Worm (Caenorhabditis elegans) whole organism, late embryonic: ENCODE results near the gene lin-40.

Experiments used
- C38D4.7 ChIP-seq: fragments of 200-800 bp; sonication (Bioruptor generic); optimal IDR thresholded peaks from 2 replicates; lab custom pipeline; 2018; ENCODE audit warnings: mild to moderate bottlenecking, missing genetic modification characterization, moderate library complexity, missing compliant biosample characterization
- K09A11.1 ChIP-seq: sonication (generic microtip); optimal IDR thresholded peaks from 2 replicates; lab custom pipeline; 2017; ENCODE audit warnings: antibody characterized with exemption, mild to moderate bottlenecking, missing genetic modification characterization, missing compliant biosample characterization; ENCODE audit not compliant: insufficient read depth
- T23F11.4 ChIP-seq: fragments of 200-800 bp; sonication (Bioruptor generic); optimal IDR thresholded peaks from 2 replicates; lab custom pipeline; 2018; ENCODE audit warnings: mild to moderate bottlenecking, missing genetic modification characterization, missing compliant biosample characterization
- Y22D7AL.16 ChIP-seq: sonication (generic microtip); optimal IDR thresholded peaks from 2 replicates; lab custom pipeline; 2016; ENCODE audit warnings: missing genetic modification characterization, missing compliant biosample characterization
- ceh-19 ChIP-seq: fragments of 200-800 bp; sonication (Bioruptor generic); optimal IDR thresholded peaks from 2 replicates; lab custom pipeline; 2018; ENCODE audit warnings: mild to moderate bottlenecking, missing genetic modification characterization, missing compliant biosample characterization
- ceh-24 ChIP-seq: sonication (generic microtip); optimal IDR thresholded peaks from 2 replicates; lab custom pipeline; 2016; ENCODE audit warnings: mild to moderate bottlenecking, missing genetic modification characterization, missing compliant biosample characterization
- ceh-30 ChIP-seq: fragments of 150-350 bp; optimal IDR thresholded peaks from 2 replicates; lab custom pipeline; 2014; ENCODE audit warnings: missing biosample characterization, missing genetic modification characterization
- ceh-34 ChIP-seq: sonication (generic microtip); optimal IDR thresholded peaks from 2 replicates; lab custom pipeline; 2016; ENCODE audit warnings: mild to moderate bottlenecking, missing genetic modification characterization, missing compliant biosample characterization
- ceh-45 ChIP-seq: fragments of 200-800 bp; sonication (Bioruptor generic); IDR thresholded peaks from 2 replicates; pipeline ENCODE4 v1.3.6; 2022; ENCODE audit warnings: missing genetic modification reagents, missing genetic modification characterization, missing compliant biosample characterization
- ceh-48 ChIP-seq: sonication (generic microtip); optimal IDR thresholded peaks from 2 replicates; lab custom pipeline; 2016; ENCODE audit warnings: missing genetic modification characterization, inconsistent platforms, missing compliant biosample characterization
- ceh-6 ChIP-seq: fragments of 200-800 bp; sonication (Bioruptor generic); optimal IDR thresholded peaks from 2 replicates; lab custom pipeline; 2018; ENCODE audit warnings: mild to moderate bottlenecking, missing genetic modification characterization, missing compliant biosample characterization
- dmd-4 ChIP-seq: sonication (generic microtip); optimal IDR thresholded peaks from 2 replicates; lab custom pipeline; 2016; ENCODE audit warnings: borderline replicate concordance, missing genetic modification characterization, missing compliant biosample characterization
- dve-1 ChIP-seq: sonication (generic microtip); optimal IDR thresholded peaks from 2 replicates; lab custom pipeline; 2017; ENCODE audit warnings: antibody characterized with exemption, mild to moderate bottlenecking, missing genetic modification characterization, missing compliant biosample characterization
- ets-4 ChIP-seq: sonication (generic microtip); optimal IDR thresholded peaks from 2 replicates; lab custom pipeline; 2016; ENCODE audit warnings: missing genetic modification characterization, missing compliant biosample characterization
- fax-1 ChIP-seq: sonication (generic microtip); optimal IDR thresholded peaks from 2 replicates; lab custom pipeline; 2016; ENCODE audit warnings: missing genotype, missing genetic modification characterization, missing compliant biosample characterization
- fkh-10 ChIP-seq: fragments of 150-350 bp; optimal IDR thresholded peaks from 2 replicates; lab custom pipeline; 2014; ENCODE audit warnings: missing biosample characterization, missing genetic modification reagents, missing genetic modification characterization
- gmeb-2 ChIP-seq: sonication (generic microtip); optimal IDR thresholded peaks from 2 replicates; lab custom pipeline; 2016; ENCODE audit warnings: missing genetic modification characterization, inconsistent platforms, missing compliant biosample characterization
- hlh-13 ChIP-seq: fragments of 200-800 bp; sonication (Bioruptor generic); optimal IDR thresholded peaks from 2 replicates; lab custom pipeline; 2018; ENCODE audit warnings: mild to moderate bottlenecking, missing genetic modification characterization, missing compliant biosample characterization
- hlh-6 ChIP-seq: sonication (generic microtip); optimal IDR thresholded peaks from 2 replicates; lab custom pipeline; 2016; ENCODE audit warnings: missing genotype, missing genetic modification characterization, missing compliant biosample characterization
- madf-2 ChIP-seq: sonication (generic microtip); optimal IDR thresholded peaks from 2 replicates; lab custom pipeline; 2017; ENCODE audit warnings: missing genetic modification characterization, missing compliant biosample characterization
- nfya-1 ChIP-seq: sonication (generic microtip); optimal IDR thresholded peaks from 2 replicates; lab custom pipeline; 2017; ENCODE audit warnings: missing genetic modification characterization, mild to moderate bottlenecking, missing compliant biosample characterization, antibody characterized with exemption, moderate library complexity
- npax-4 ChIP-seq: sonication (generic microtip); optimal IDR thresholded peaks from 2 replicates; lab custom pipeline; 2016; ENCODE audit warnings: missing genetic modification characterization, missing compliant biosample characterization
- pag-3 ChIP-seq: sonication (generic microtip); optimal IDR thresholded peaks from 2 replicates; lab custom pipeline; 2016; ENCODE audit warnings: missing compliant biosample characterization, missing genetic modification characterization, borderline replicate concordance
- pat-9 ChIP-seq: fragments of 200-800 bp; sonication (Bioruptor generic); optimal IDR thresholded peaks from 2 replicates; lab custom pipeline; 2018; ENCODE audit warnings: mild to moderate bottlenecking, missing genetic modification characterization, moderate library complexity, missing compliant biosample characterization
- pha-4 ChIP-seq: fragments of 150-350 bp; optimal IDR thresholded peaks from 2 replicates; lab custom pipeline; 2018; ENCODE audit warnings: missing biosample characterization, missing genetic modification reagents, missing genetic modification characterization
- pros-1 ChIP-seq: fragments of 150-350 bp; optimal IDR thresholded peaks from 2 replicates; lab custom pipeline; 2014; ENCODE audit warnings: missing biosample characterization, missing genetic modification reagents, missing genetic modification characterization
- ref-2 ChIP-seq: sonication (generic microtip); optimal IDR thresholded peaks from 2 replicates; lab custom pipeline; 2016; ENCODE audit warnings: missing genetic modification characterization, missing compliant biosample characterization
- sox-4 ChIP-seq: sonication (generic microtip); optimal IDR thresholded peaks from 2 replicates; lab custom pipeline; 2017; ENCODE audit warnings: mild to moderate bottlenecking, missing genetic modification characterization, inconsistent platforms, missing compliant biosample characterization
- syd-9 ChIP-seq: sonication (generic microtip); optimal IDR thresholded peaks from 2 replicates; lab custom pipeline; 2016; ENCODE audit warnings: mild to moderate bottlenecking, missing genetic modification characterization, moderate library complexity, missing compliant biosample characterization
- tbx-2 ChIP-seq: sonication (generic microtip); optimal IDR thresholded peaks from 2 replicates; lab custom pipeline; 2016; ENCODE audit warnings: missing genetic modification characterization, missing compliant biosample characterization
- tbx-7 ChIP-seq: sonication (generic microtip); optimal IDR thresholded peaks from 2 replicates; lab custom pipeline; 2016; ENCODE audit warnings: missing genotype, missing genetic modification characterization, missing compliant biosample characterization
- ttx-3 ChIP-seq: sonication (generic microtip); optimal IDR thresholded peaks from 2 replicates; lab custom pipeline; 2016; ENCODE audit warnings: missing genetic modification reagents, missing genetic modification characterization, missing compliant biosample characterization
- unc-55 ChIP-seq: sonication (generic microtip); optimal IDR thresholded peaks from 2 replicates; lab custom pipeline; 2017; ENCODE audit warnings: missing biosample characterization, missing genetic modification reagents, missing genetic modification characterization
- zip-5 ChIP-seq: sonication (generic microtip); optimal IDR thresholded peaks from 2 replicates; lab custom pipeline; 2016; ENCODE audit warnings: missing genetic modification characterization, missing compliant biosample characterization
- ztf-16 ChIP-seq: sonication (generic microtip); optimal IDR thresholded peaks from 2 replicates; lab custom pipeline; 2017; ENCODE audit warnings: missing genetic modification characterization, missing compliant biosample characterization

Gene lin-40

DNA sequence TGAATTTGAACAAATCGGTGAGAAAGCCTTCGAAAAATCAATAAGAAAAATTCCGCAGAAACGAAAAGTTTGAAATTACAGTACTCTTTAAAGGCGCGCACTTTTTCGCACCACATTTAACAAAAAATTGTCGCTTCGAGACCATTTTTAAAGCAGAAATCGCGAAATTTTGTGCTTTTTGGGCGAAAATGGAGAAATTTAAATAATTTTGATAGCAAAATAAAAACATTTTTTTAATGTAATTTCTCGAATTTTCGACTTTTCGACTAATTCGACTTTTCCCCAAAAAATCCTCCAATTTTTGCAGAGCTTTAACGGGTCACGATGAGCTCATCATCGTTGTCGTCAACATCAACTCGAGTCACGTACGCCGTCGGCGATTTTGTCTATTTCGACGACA lies at the start of gene lin-40:
TSS of gene lin-40 (plus strand) at position 301 of the 400 bp plus-strand sequence.
- no peak for TF ChIP-seq Y22D7AL.16 (tag; lab: Kevin White, UChicago)
- TF ChIP-seq ttx-3, result no peak
- TF ChIP-seq ztf-16 (tag; lab: Kevin White, UChicago), result no peak
- TF ChIP-seq ceh-45 (GFP tag; lab: Robert Waterston, UW), result no peak
- TF ChIP-seq K09A11.1 (tag; lab: Kevin White, UChicago), result no peak
- no peak for TF ChIP-seq madf-2 (tag; lab: Kevin White, UChicago)
- no peak for TF ChIP-seq ceh-34 (tag; lab: Kevin White, UChicago)
- no peak for TF ChIP-seq npax-4 (tag; lab: Kevin White, UChicago)
- TF ChIP-seq fax-1, result no peak
- no peak for TF ChIP-seq ceh-19
- no peak for TF ChIP-seq syd-9
- TF ChIP-seq tbx-7 (tag; lab: Kevin White, UChicago), result no peak
- TF ChIP-seq ceh-6, result no peak
- TF ChIP-seq ceh-24, result no peak
- TF ChIP-seq hlh-13 (GFP tag; lab: Kevin White, UChicago), result no peak
- no peak for TF ChIP-seq dve-1 (tag; lab: Kevin White, UChicago)
- TF ChIP-seq T23F11.4 (GFP tag; lab: Kevin White, UChicago), result no peak

ce11 chrV:3659472-3659871 lies 45.3 kb upstream of the lin-40 start, which contains the start of gene acr-23:
acr-23 (minus strand) TSS chrV:3659572.
- no peak for TF ChIP-seq npax-4 (tag; lab: Kevin White, UChicago)
- no peak for TF ChIP-seq gmeb-2 (tag; lab: Kevin White, UChicago)
- no peak for TF ChIP-seq pha-4 (tag; lab: Kevin White, UChicago)
- TF ChIP-seq dmd-4, result no peak
- TF ChIP-seq madf-2 (tag; lab: Kevin White, UChicago), result no peak
- no peak for TF ChIP-seq Y22D7AL.16 (tag; lab: Kevin White, UChicago)
- no peak for TF ChIP-seq tbx-2

DNA sequence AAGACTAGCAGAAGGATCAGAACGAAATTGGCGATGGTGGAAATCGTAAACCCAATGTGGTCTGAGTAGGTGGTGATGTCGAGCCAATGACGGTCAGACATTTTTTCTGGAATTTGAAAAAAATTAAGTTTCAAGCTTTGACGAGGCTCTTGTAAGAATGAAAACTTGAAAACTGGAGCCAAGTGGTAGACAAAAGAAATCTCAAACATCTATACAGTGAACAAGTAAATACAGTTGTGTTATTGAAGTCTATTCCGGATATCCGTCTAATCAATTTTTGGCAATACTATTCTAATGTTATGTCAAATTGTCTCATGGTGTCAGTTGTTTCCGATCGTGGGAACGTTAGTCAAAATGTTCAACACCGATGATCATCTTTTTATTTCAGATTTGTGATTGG lies 37.9 kb upstream of the lin-40 start, which contains the start of gene str-113:
TSS of gene str-113 (minus strand) at position 101 of the 400 bp plus-strand sequence.
- TF ChIP-seq madf-2 (tag; lab: Kevin White, UChicago), result no peak
- no peak for TF ChIP-seq pag-3
- no peak for TF ChIP-seq dve-1 (tag; lab: Kevin White, UChicago)
- TF ChIP-seq ets-4, result no peak
- no peak for TF ChIP-seq fkh-10 (GFP tag; lab: Kevin White, UChicago)
- no peak for TF ChIP-seq hlh-6 (tag; lab: Kevin White, UChicago)
- no peak for TF ChIP-seq ceh-19
- TF ChIP-seq nfya-1 (tag; lab: Kevin White, UChicago), result no peak

DNA sequence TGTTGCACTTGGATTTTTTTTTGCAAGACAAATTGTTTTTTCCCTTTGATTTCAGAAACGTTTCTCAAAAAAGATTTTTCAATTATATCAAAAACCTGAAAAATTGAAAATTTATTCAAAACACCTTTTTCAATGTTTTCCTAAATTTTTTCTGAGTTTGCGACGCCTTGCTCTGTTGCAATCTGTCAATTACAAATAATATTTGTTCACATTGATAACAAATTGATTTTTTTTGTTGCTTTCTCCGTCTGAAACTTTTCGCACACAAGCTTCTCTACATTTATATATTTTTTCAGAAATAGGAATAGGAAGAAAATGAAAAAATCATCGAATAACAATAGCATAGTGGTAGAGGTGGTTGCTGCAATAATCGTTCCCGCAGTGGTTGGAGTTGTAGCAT lies 36.3 kb upstream of the lin-40 start, which contains the start of gene Y39H10B.2:
TSS of gene Y39H10B.2 (plus strand) at position 301 of the 400 bp plus-strand sequence.
- no peak for TF ChIP-seq ceh-30

- TF ChIP-seq sox-4 (no peak), C38D4.7 (no peak), pat-9 (tag; lab: Kevin White, UChicago) (no peak), dmd-4 (no peak), unc-55 (GFP tag; lab: Kevin White, UChicago) (no peak), ztf-16 (tag; lab: Kevin White, UChicago) (no peak), zip-5 (tag; lab: Kevin White, UChicago) (no peak), ref-2 (no peak), pros-1 (no peak), ceh-24 (no peak), tbx-7 (tag; lab: Kevin White, UChicago) (no peak), ceh-48 (tag; lab: Kevin White, UChicago) (no peak)
Measured at ce11 chrV:3670499-3670898, 34.3 kb upstream of the lin-40 start, which contains the start of gene Y39H10B.3. Y39H10B.3 (plus strand) TSS chrV:3670799.
